In the genomic region with DNA sequence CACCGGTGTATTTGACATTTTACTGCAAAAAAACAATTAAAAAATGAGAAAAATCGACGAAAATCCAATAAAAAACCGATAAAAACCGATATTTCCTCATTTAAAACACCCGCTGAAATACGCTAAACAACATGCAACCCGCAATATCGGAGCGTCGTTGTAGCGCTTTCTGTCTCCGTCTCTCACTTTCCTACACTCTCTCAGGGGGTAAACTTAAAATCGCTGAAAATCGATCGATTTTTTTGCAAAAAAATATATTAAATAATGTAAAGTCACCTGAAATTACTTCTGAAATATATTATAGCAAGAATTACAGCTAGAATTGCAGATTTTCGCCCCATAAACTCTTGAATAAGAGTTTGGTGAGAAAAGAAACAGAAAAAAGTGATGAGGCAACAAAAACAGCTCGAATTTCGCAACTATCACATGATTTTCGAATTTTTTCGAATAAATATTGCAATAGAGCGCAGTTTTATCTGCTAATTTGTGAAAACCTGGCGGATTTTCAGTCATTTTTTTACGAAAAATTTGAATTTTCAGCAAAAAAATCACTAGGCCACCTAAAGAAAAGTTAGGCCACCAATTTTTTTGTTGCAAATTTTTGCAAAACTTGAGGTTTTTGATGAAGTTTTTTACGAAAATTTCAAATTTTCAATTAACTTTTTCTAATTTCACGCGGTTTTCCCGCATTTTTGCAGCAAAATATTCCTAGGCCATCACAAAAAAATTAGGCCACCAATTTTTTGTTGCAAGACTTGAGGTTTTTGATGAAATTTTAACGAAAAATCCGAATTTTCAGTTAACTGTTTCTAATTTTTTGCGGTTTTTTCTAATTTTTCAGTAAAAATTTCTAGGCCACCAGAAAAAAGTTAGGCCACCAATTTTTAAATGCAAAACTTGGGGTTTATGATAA, we compare ENCODE assay signal across 7 worm cellular contexts.
TF ChIP-seq lines count a peak whose summit lies in the region.

lem-4 (minus strand) TSS at position 424 of the 913 bp plus-strand sequence.
Y55F3BR.11 (plus strand) TSS at position 863 of the 913 bp plus-strand sequence.

TF ChIP-seq in whole organism, L1 larva, 84 proteins besides CTCF, POLR2A, EP300 and RAD21 (continues in another document):
- TF ChIP-seq nhr-47 (tag; optimal IDR thresholded peaks at IDR 0.05; lab: Kevin White, UChicago), result peak; percentile 84
- TF ChIP-seq fkh-4 (tag; optimal IDR thresholded peaks at IDR 0.05; lab: Kevin White, UChicago; ENCODE audit: borderline replicate concordance), result peak; percentile 7
- TF ChIP-seq irx-1 (tag; optimal IDR thresholded peaks at IDR 0.05; lab: Kevin White, UChicago), result peak; percentile 19
- TF ChIP-seq hpl-2 (GFP tag; optimal IDR thresholded peaks at IDR 0.05; lab: Kevin White, UChicago), result no peak
- TF ChIP-seq dsc-1 (tag; optimal IDR thresholded peaks at IDR 0.05; lab: Kevin White, UChicago), result peak; percentile 69
- TF ChIP-seq ztf-4 (tag; optimal IDR thresholded peaks at IDR 0.05; lab: Kevin White, UChicago), result no peak
- peak; percentile 51 for TF ChIP-seq grh-1 (GFP tag; IDR thresholded peaks at IDR 0.05; lab: Robert Waterston, UW)
- no peak for TF ChIP-seq Y116A8C.19 (tag; optimal IDR thresholded peaks at IDR 0.05; lab: Kevin White, UChicago; ENCODE audit: borderline replicate concordance)
- TF ChIP-seq sox-4 (tag; optimal IDR thresholded peaks at IDR 0.05; lab: Kevin White, UChicago), result peak; percentile 42
- peak; percentile 93 to 97 for TF ChIP-seq lin-35 (GFP tag; optimal IDR thresholded peaks at IDR 0.05; lab: Kevin White, UChicago)
- peak; percentile 23 for TF ChIP-seq lin-14 (GFP tag; optimal IDR thresholded peaks at IDR 0.05; lab: Kevin White, UChicago)

TF ChIP-seq in whole organism, L2 larva, 48 proteins besides CTCF, POLR2A, EP300 and RAD21 (continues in another document):
- TF ChIP-seq egl-27 (tag; optimal IDR thresholded peaks at IDR 0.05; lab: Kevin White, UChicago) (peak; percentile 16), peb-1 (tag; optimal IDR thresholded peaks at IDR 0.05; lab: Kevin White, UChicago) (no peak), crh-2 (tag; optimal IDR thresholded peaks at IDR 0.05; lab: Kevin White, UChicago) (peak; percentile 71), ztf-4 (tag; optimal IDR thresholded peaks at IDR 0.05; lab: Kevin White, UChicago) (peak; percentile 43), lin-13 (GFP tag; optimal IDR thresholded peaks at IDR 0.05; lab: Kevin White, UChicago) (peak; percentile 73), sma-3 (GFP tag; optimal IDR thresholded peaks at IDR 0.05; lab: Kevin White, UChicago) (peak; percentile 49), nhr-129 (tag; optimal IDR thresholded peaks at IDR 0.05; lab: Kevin White, UChicago) (peak; percentile 57), nhr-25 (tag; optimal IDR thresholded peaks at IDR 0.05; lab: Kevin White, UChicago) (peak; percentile 38), unc-55 (GFP tag; optimal IDR thresholded peaks at IDR 0.05; lab: Kevin White, UChicago) (peak; percentile 70), F13H6.1 (tag; optimal IDR thresholded peaks at IDR 0.05; lab: Kevin White, UChicago) (no peak), nhr-21 (tag; optimal IDR thresholded peaks at IDR 0.05; lab: Kevin White, UChicago) (peak; percentile 51)

TF ChIP-seq in whole organism, L3 larva, 47 proteins besides CTCF, POLR2A, EP300 and RAD21 (continues in another document):
- TF ChIP-seq zag-1 (tag; optimal IDR thresholded peaks at IDR 0.05; lab: Kevin White, UChicago), result no peak
- no peak for TF ChIP-seq mdl-1 (tag; optimal IDR thresholded peaks at IDR 0.05; lab: Kevin White, UChicago)
- no peak for TF ChIP-seq nhr-12 (tag; optimal IDR thresholded peaks at IDR 0.05; lab: Kevin White, UChicago)
- TF ChIP-seq ceh-16 (tag; optimal IDR thresholded peaks at IDR 0.05; lab: Kevin White, UChicago), result no peak
- no peak for TF ChIP-seq daf-12 (tag; optimal IDR thresholded peaks at IDR 0.05; lab: Kevin White, UChicago)
- TF ChIP-seq egl-27 (tag; optimal IDR thresholded peaks at IDR 0.05; lab: Kevin White, UChicago), result no peak
- TF ChIP-seq nhr-76 (tag; optimal IDR thresholded peaks at IDR 0.05; lab: Kevin White, UChicago), result no peak
- peak; percentile 99 for TF ChIP-seq pqm-1 (tag; optimal IDR thresholded peaks at IDR 0.05; lab: Kevin White, UChicago)
- TF ChIP-seq snpc-4 (tag; optimal IDR thresholded peaks at IDR 0.05; lab: Kevin White, UChicago), result peak; percentile 14
- peak; percentile 19 for TF ChIP-seq R02D3.7 (tag; optimal IDR thresholded peaks at IDR 0.05; lab: Kevin White, UChicago)
- TF ChIP-seq nfya-1 (tag; optimal IDR thresholded peaks at IDR 0.05; lab: Kevin White, UChicago; ENCODE audit: insufficient read depth), result peak; percentile 74
- TF ChIP-seq lin-15B (tag; optimal IDR thresholded peaks at IDR 0.05; lab: Kevin White, UChicago), result peak; percentile 67

TF ChIP-seq in whole organism, L4 larva, 104 proteins besides CTCF, POLR2A, EP300 and RAD21 (continues in another document):
- TF ChIP-seq daf-19 (GFP tag; conservative IDR thresholded peaks at IDR 0.05; lab: Robert Waterston, UW) (no peak), nhr-76 (tag; optimal IDR thresholded peaks at IDR 0.05; lab: Kevin White, UChicago) (no peak), nhr-77 (tag; optimal IDR thresholded peaks at IDR 0.05; lab: Kevin White, UChicago) (no peak), Y48G9A.11 (GFP tag; IDR thresholded peaks at IDR 0.05; lab: Robert Waterston, UW) (peak; percentile 96), lim-7 (GFP tag; IDR thresholded peaks at IDR 0.05; lab: Robert Waterston, UW) (no peak), mes-2 (tag; optimal IDR thresholded peaks at IDR 0.05; lab: Kevin White, UChicago; ENCODE audit: poor library complexity, severe bottlenecking) (peak; percentile 78), vab-7 (GFP tag; IDR thresholded peaks at IDR 0.05; lab: Robert Waterston, UW) (no peak), lsy-2 (tag; optimal IDR thresholded peaks at IDR 0.05; lab: Kevin White, UChicago) (peak in 1 of 2 experiments; percentile 71), pqm-1 (tag; optimal IDR thresholded peaks at IDR 0.05; lab: Kevin White, UChicago) (peak; percentile 30), mep-1 (tag; optimal IDR thresholded peaks at IDR 0.05; lab: Kevin White, UChicago) (peak; percentile 35), dpl-1 (GFP tag; optimal IDR thresholded peaks at IDR 0.05; lab: Kevin White, UChicago) (peak; percentile 91), nhr-11 (tag; optimal IDR thresholded peaks at IDR 0.05; lab: Kevin White, UChicago) (no peak)

TF ChIP-seq in whole organism, late embryonic, 69 proteins besides CTCF, POLR2A, EP300 and RAD21:
- TF ChIP-seq syd-9 (tag; optimal IDR thresholded peaks at IDR 0.05; lab: Kevin White, UChicago) (no peak), hlh-8 (tag; optimal IDR thresholded peaks at IDR 0.05; lab: Kevin White, UChicago) (no peak), ceh-9 (tag; optimal IDR thresholded peaks at IDR 0.05; lab: Kevin White, UChicago) (no peak), tbx-2 (tag; optimal IDR thresholded peaks at IDR 0.05; lab: Kevin White, UChicago) (no peak), hlh-13 (GFP tag; optimal IDR thresholded peaks at IDR 0.05; lab: Kevin White, UChicago) (no peak), unc-3 (GFP tag; conservative IDR thresholded peaks at IDR 0.05; lab: Robert Waterston, UW) (no peak), unc-3 (tag; optimal IDR thresholded peaks at IDR 0.05; lab: Kevin White, UChicago) (no peak), ceh-48 (tag; optimal IDR thresholded peaks at IDR 0.05; lab: Kevin White, UChicago) (peak; percentile 57), nfya-1 (tag; optimal IDR thresholded peaks at IDR 0.05; lab: Kevin White, UChicago) (peak; percentile 45), pqm-1 (tag; optimal IDR thresholded peaks at IDR 0.05; lab: Kevin White, UChicago) (peak; percentile 23), pax-1 (tag; optimal IDR thresholded peaks at IDR 0.05; lab: Kevin White, UChicago) (peak; percentile 17), zip-5 (tag; optimal IDR thresholded peaks at IDR 0.05; lab: Kevin White, UChicago) (no peak)

TF ChIP-seq in whole organism, mixed stage, embryonic, 35 proteins besides CTCF, POLR2A, EP300 and RAD21 (continues in another document):
- TF ChIP-seq blmp-1 (tag; optimal IDR thresholded peaks at IDR 0.05; lab: Kevin White, UChicago) (no peak), mep-1 (tag; optimal IDR thresholded peaks at IDR 0.05; lab: Kevin White, UChicago) (no peak), snpc-4 (tag; optimal IDR thresholded peaks at IDR 0.05; lab: Kevin White, UChicago) (no peak), unc-39 (tag; optimal IDR thresholded peaks at IDR 0.05; lab: Kevin White, UChicago) (no peak), nhr-12 (tag; optimal IDR thresholded peaks at IDR 0.05; lab: Kevin White, UChicago) (no peak), unc-62 (GFP tag; optimal IDR thresholded peaks at IDR 0.05; lab: Kevin White, UChicago) (no peak), drap-1 (GFP tag; optimal IDR thresholded peaks at IDR 0.05; lab: Kevin White, UChicago) (no peak), ham-2 (GFP tag; optimal IDR thresholded peaks at IDR 0.05; lab: Kevin White, UChicago) (no peak), flh-1 (GFP tag; optimal IDR thresholded peaks at IDR 0.05; lab: Kevin White, UChicago) (no peak), sptf-1 (tag; optimal IDR thresholded peaks at IDR 0.05; lab: Kevin White, UChicago) (no peak), mab-5 (tag; optimal IDR thresholded peaks at IDR 0.05; lab: Kevin White, UChicago) (no peak), sem-2 (GFP tag; optimal IDR thresholded peaks at IDR 0.05; lab: Kevin White, UChicago) (no peak), nhr-2 (tag; optimal IDR thresholded peaks at IDR 0.05; lab: Kevin White, UChicago) (no peak), ces-1 (GFP tag; optimal IDR thresholded peaks at IDR 0.05; lab: Kevin White, UChicago) (peak; percentile 42), nhr-76 (tag; optimal IDR thresholded peaks at IDR 0.05; lab: Kevin White, UChicago) (no peak)

TF ChIP-seq in whole organism, young adult, 124 proteins besides CTCF, POLR2A, EP300 and RAD21 (continues in another document):
- peak; percentile 32; the same call in 1 of the 2 replicates for TF ChIP-seq dox-1 (GFP tag; IDR thresholded peaks at IDR 0.05; lab: Robert Waterston, UW)
- TF ChIP-seq D2030.7 (GFP tag; IDR thresholded peaks at IDR 0.05; lab: Robert Waterston, UW), result peak; percentile 35; the same call in 1 of the 2 replicates
- TF ChIP-seq F23B12.7 (tag; optimal IDR thresholded peaks at IDR 0.05; lab: Kevin White, UChicago; ENCODE audit: insufficient read depth), result peak; percentile 17
- TF ChIP-seq mcd-1 (GFP tag; IDR thresholded peaks at IDR 0.05; lab: Robert Waterston, UW), result peak; percentile 66
- TF ChIP-seq zim-3 (tag; optimal IDR thresholded peaks at IDR 0.05; lab: Kevin White, UChicago), result no peak
- TF ChIP-seq madf-6 (GFP tag; IDR thresholded peaks at IDR 0.05; lab: Robert Waterston, UW), result peak; percentile 17; the same call in 1 of the 2 replicates
- peak; percentile 33 for TF ChIP-seq efl-1 (GFP tag; optimal IDR thresholded peaks at IDR 0.05; lab: Kevin White, UChicago)
- no peak for TF ChIP-seq hlh-12 (tag; optimal IDR thresholded peaks at IDR 0.05; lab: Kevin White, UChicago)
- TF ChIP-seq egrh-3 (GFP tag; IDR thresholded peaks at IDR 0.05; lab: Robert Waterston, UW), result no peak
- peak in 1 of 3 experiments; percentile 65 for TF ChIP-seq lin-35 (GFP tag; optimal IDR thresholded peaks at IDR 0.05; lab: Kevin White, UChicago)
- peak; percentile 41 for TF ChIP-seq dpl-1 (GFP tag; optimal IDR thresholded peaks at IDR 0.05; lab: Kevin White, UChicago)
- no peak for TF ChIP-seq snpc-4 (GFP tag; optimal IDR thresholded peaks at IDR 0.05; lab: Kevin White, UChicago)
- peak in 2 of 4 experiments; percentile 31 to 39 for TF ChIP-seq snpc-4 (tag; optimal IDR thresholded peaks at IDR 0.05; lab: Kevin White, UChicago)
- TF ChIP-seq F33H1.4 (GFP tag; IDR thresholded peaks at IDR 0.05; lab: Robert Waterston, UW), result peak; percentile 33; the same call in 1 of the 2 replicates
